Worm (Caenorhabditis elegans): ENCODE data around the gene ric-8.

DNA sequence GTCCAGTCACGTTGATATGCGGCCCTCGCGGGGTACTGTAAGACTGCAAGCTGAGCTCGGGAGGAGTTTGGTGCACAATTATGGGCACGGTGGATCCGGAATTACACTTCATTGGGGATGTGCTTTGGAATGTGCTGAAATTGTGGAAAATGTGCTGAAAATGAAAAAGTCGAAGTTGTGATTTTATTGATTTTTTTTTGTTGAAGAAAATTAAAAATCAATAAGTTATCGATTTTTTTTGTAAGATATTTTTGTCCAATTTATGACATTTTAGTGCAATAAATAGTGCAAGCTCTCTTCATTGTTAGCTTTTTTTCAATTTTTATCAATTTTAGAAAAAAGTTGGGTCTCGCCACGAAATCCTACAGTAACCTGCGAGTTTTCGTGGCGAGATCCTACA lies 25.9 kb upstream of the ric-8 start:
- no peak for TF ChIP-seq flt-1 (GFP tag; IDR thresholded peaks at IDR 0.05)
- no peak for TF ChIP-seq hnd-1 (tag; optimal IDR thresholded peaks at IDR 0.05)
- no peak for TF ChIP-seq ama-1 (optimal IDR thresholded peaks at IDR 0.05)
- TF ChIP-seq scrt-1 (GFP tag; IDR thresholded peaks at IDR 0.05), result no peak
- TF ChIP-seq sea-1 (GFP tag; conservative IDR thresholded peaks at IDR 0.05), result no peak
- TF ChIP-seq tbx-37 (GFP tag; conservative IDR thresholded peaks at IDR 0.05), result no peak
- TF ChIP-seq ceh-36 (tag; optimal IDR thresholded peaks at IDR 0.05), result no peak
- no peak for TF ChIP-seq hmbx-1 (tag; optimal IDR thresholded peaks at IDR 0.05)
- no peak for TF ChIP-seq hmg-4 (GFP tag; optimal IDR thresholded peaks at IDR 0.05)
- TF ChIP-seq tra-4 (tag; optimal IDR thresholded peaks at IDR 0.05), result no peak
- no peak for TF ChIP-seq F13C5.2 (tag; optimal IDR thresholded peaks at IDR 0.05)
- no peak for TF ChIP-seq B0310.2 (tag; optimal IDR thresholded peaks at IDR 0.05)
- no peak for TF ChIP-seq pes-1 (GFP tag; IDR thresholded peaks at IDR 0.05)
